Worm (Caenorhabditis elegans): ENCODE results near the gene papl-1.

ce11 chrV:12751495-12752050 lies 8.0 kb downstream of the papl-1 start, which contains the start of gene C15C8.6:
- TF ChIP-seq T22C8.4 (GFP tag; IDR thresholded peaks at IDR 0.05), result no peak
- TF ChIP-seq ztf-23 (GFP tag; IDR thresholded peaks at IDR 0.05), result no peak
- TF ChIP-seq ref-1 (GFP tag; conservative IDR thresholded peaks at IDR 0.05), result no peak

All from whole organism, midembryonic.